Worm (Caenorhabditis elegans): Measurements from ENCODE around the gene srsx-13.
A peak's percentile ranks its signal among the peaks of the same experiment; 100 is the strongest.

The srsx-13 gene

DNA sequence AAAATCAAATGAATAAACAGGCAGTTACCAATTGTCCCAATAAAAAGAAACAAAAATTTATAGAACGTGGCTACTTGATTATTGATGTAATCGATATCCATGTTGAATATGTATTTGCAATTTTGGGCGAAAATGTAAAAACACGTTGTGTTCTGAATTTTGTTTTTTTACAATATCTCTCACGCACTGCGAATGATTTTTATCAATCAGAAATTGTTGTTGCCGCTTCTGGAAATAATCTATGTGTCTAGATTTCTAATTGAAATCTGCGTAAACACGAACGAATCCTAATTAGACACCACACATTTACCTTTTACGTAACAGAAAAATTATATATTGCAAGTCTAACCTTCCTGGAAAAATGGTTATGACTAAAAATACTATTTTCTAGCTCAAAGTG lies at the start of gene srsx-13:
Gene srsx-13 (minus strand): TSS at position 101 of the 400 bp plus-strand sequence.
- TF ChIP-seq ztf-4 (tag; optimal IDR thresholded peaks at IDR 0.05), result no peak
- TF ChIP-seq ztf-11 (tag; optimal IDR thresholded peaks at IDR 0.05), result no peak
- no peak for TF ChIP-seq ceh-82 (tag; optimal IDR thresholded peaks at IDR 0.05)
- no peak for TF ChIP-seq fkh-2 (tag; optimal IDR thresholded peaks at IDR 0.05)
- TF ChIP-seq fkh-10 (GFP tag; optimal IDR thresholded peaks at IDR 0.05), result no peak
- no peak for TF ChIP-seq nhr-28 (tag; optimal IDR thresholded peaks at IDR 0.05)
- TF ChIP-seq ama-1 (optimal IDR thresholded peaks at IDR 0.05), result no peak
- no peak for TF ChIP-seq ceh-16 (tag; optimal IDR thresholded peaks at IDR 0.05)
- no peak for TF ChIP-seq elt-1 (tag; optimal IDR thresholded peaks at IDR 0.05)
- no peak for TF ChIP-seq snpc-4 (tag; optimal IDR thresholded peaks at IDR 0.05)
- TF ChIP-seq jun-1 (tag; optimal IDR thresholded peaks at IDR 0.05), result no peak
- no peak for TF ChIP-seq nhr-237 (tag; optimal IDR thresholded peaks at IDR 0.05)
- TF ChIP-seq nhr-76 (tag; optimal IDR thresholded peaks at IDR 0.05), result no peak

DNA sequence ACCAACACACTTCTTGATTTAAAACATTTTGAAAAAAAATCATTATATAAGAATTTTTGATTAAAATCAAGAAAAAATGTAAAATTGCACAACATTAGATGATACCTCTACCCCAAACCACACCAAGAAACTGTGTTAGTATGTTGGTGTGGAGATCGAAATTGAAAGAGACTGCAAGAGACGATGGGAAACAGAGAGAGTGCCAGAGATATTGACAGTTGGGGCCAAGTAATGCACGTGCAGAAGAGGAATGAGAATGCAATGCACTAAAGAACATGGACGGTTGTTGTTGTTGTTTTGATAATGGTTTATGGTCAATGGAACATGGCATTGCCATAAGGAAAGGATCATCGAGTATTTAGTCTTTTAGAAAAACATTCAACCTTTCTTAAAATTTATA lies 49.2 kb upstream of the srsx-13 start:
- TF ChIP-seq snpc-4 (tag; optimal IDR thresholded peaks at IDR 0.05), result no peak
- TF ChIP-seq elt-3 (tag; optimal IDR thresholded peaks at IDR 0.05), result no peak
- peak; percentile 42 for TF ChIP-seq nhr-23 (tag; optimal IDR thresholded peaks at IDR 0.05)
- no peak for TF ChIP-seq ceh-82 (tag; optimal IDR thresholded peaks at IDR 0.05)
- no peak for TF ChIP-seq tbx-2 (tag; optimal IDR thresholded peaks at IDR 0.05)
- TF ChIP-seq nhr-12 (tag; optimal IDR thresholded peaks at IDR 0.05), result no peak
- peak; percentile 58 for TF ChIP-seq mml-1 (tag; optimal IDR thresholded peaks at IDR 0.05)
- no peak for TF ChIP-seq hmg-11 (tag; optimal IDR thresholded peaks at IDR 0.05)
- no peak for TF ChIP-seq fkh-2 (tag; optimal IDR thresholded peaks at IDR 0.05)
- TF ChIP-seq pha-4 (tag; optimal IDR thresholded peaks at IDR 0.05), result peak; percentile 11
- peak; percentile 0 for TF ChIP-seq lin-39 (tag; optimal IDR thresholded peaks at IDR 0.05)
- no peak for TF ChIP-seq egl-27 (tag; optimal IDR thresholded peaks at IDR 0.05)
- TF ChIP-seq elt-2 (tag; optimal IDR thresholded peaks at IDR 0.05), result peak; percentile 48
- no peak for TF ChIP-seq nhr-28 (tag; optimal IDR thresholded peaks at IDR 0.05)
- no peak for TF ChIP-seq skn-1 (tag; optimal IDR thresholded peaks at IDR 0.05)
- no peak for TF ChIP-seq ZK546.5 (tag; optimal IDR thresholded peaks at IDR 0.05)
- TF ChIP-seq eor-1 (tag; optimal IDR thresholded peaks at IDR 0.05), result no peak
- peak; percentile 41 for TF ChIP-seq pqm-1 (tag; optimal IDR thresholded peaks at IDR 0.05)
- no peak for TF ChIP-seq ztf-11 (tag; optimal IDR thresholded peaks at IDR 0.05)
- TF ChIP-seq unc-62 (GFP tag; optimal IDR thresholded peaks at IDR 0.05), result no peak
- peak; percentile 68 for TF ChIP-seq mdl-1 (tag; optimal IDR thresholded peaks at IDR 0.05)
- TF ChIP-seq R02D3.7 (tag; optimal IDR thresholded peaks at IDR 0.05), result no peak
- TF ChIP-seq nhr-43 (tag; optimal IDR thresholded peaks at IDR 0.05; ENCODE audit: poor library complexity, severe bottlenecking), result no peak
- TF ChIP-seq lin-15B (tag; optimal IDR thresholded peaks at IDR 0.05), result no peak
- no peak for TF ChIP-seq daf-12 (tag; optimal IDR thresholded peaks at IDR 0.05)

DNA sequence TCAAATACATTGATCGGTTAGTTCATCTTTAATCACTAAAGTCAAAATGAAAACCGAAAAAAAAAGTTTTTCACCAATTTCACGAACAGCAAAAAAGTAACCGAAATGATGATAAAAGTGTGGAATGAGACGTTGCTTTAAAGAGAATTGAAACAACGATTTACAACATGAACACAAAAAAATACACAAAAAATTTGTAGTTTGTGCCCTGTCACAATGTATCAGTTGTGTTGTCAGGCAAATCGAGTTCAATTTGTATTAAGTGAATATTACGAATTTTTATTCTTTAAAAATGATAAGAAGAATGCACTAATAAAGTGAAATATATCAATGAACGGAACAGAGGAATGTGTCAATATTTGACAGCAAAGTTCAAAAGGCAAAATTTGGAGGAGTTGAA lies 48.8 kb upstream of the srsx-13 start:
- TF ChIP-seq snpc-4 (tag; optimal IDR thresholded peaks at IDR 0.05), result no peak
- TF ChIP-seq zag-1 (tag; optimal IDR thresholded peaks at IDR 0.05), result no peak
- no peak for TF ChIP-seq nhr-11 (tag; optimal IDR thresholded peaks at IDR 0.05)
- TF ChIP-seq eor-1 (tag; optimal IDR thresholded peaks at IDR 0.05), result no peak
- TF ChIP-seq unc-62 (GFP tag; optimal IDR thresholded peaks at IDR 0.05), result no peak
- TF ChIP-seq egl-5 (tag; optimal IDR thresholded peaks at IDR 0.05), result no peak
- TF ChIP-seq lin-39 (tag; optimal IDR thresholded peaks at IDR 0.05), result no peak
- peak; percentile 66 for TF ChIP-seq elt-2 (tag; optimal IDR thresholded peaks at IDR 0.05)

DNA sequence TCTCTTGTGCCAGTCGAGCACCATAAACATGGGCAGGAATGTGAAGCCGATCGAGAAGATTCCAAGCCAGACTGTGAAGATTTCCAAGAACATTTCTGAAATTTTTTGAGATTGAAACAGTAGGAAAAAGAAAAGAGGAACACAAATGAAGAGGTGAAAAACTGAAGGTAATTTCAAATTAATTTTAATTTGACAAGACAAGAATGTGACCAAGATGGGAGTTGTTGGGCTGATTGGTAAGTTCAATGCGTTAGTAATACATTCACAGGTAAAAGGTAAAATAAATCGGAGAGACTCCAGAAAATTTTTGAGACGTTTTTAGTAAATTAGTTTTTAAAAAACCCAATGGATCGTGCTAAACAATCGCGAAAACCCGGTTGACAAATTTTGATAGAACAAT lies 47.7 kb upstream of the srsx-13 start, which contains the start of gene swt-7:
Gene swt-7 (minus strand): TSS at position 101 of the 400 bp plus-strand sequence.
- no peak for TF ChIP-seq elt-1 (tag; optimal IDR thresholded peaks at IDR 0.05)
- TF ChIP-seq fkh-10 (GFP tag; optimal IDR thresholded peaks at IDR 0.05), result no peak
- no peak for TF ChIP-seq fos-1 (tag; optimal IDR thresholded peaks at IDR 0.05)
- no peak for TF ChIP-seq mml-1 (tag; optimal IDR thresholded peaks at IDR 0.05)
- TF ChIP-seq ceh-16 (tag; optimal IDR thresholded peaks at IDR 0.05), result no peak
- no peak for TF ChIP-seq eor-1 (tag; optimal IDR thresholded peaks at IDR 0.05)
- no peak for TF ChIP-seq unc-39 (tag; optimal IDR thresholded peaks at IDR 0.05)
- TF ChIP-seq nhr-12 (tag; optimal IDR thresholded peaks at IDR 0.05), result no peak
- no peak for TF ChIP-seq nhr-67 (tag; optimal IDR thresholded peaks at IDR 0.05)
- TF ChIP-seq egl-5 (tag; optimal IDR thresholded peaks at IDR 0.05), result no peak
- TF ChIP-seq ztf-11 (tag; optimal IDR thresholded peaks at IDR 0.05), result no peak
- no peak for TF ChIP-seq mdl-1 (tag; optimal IDR thresholded peaks at IDR 0.05)
- no peak for TF ChIP-seq zag-1 (tag; optimal IDR thresholded peaks at IDR 0.05)
- no peak for TF ChIP-seq nhr-23 (tag; optimal IDR thresholded peaks at IDR 0.05)
- TF ChIP-seq nhr-77 (tag; optimal IDR thresholded peaks at IDR 0.05), result no peak
- no peak for TF ChIP-seq elt-3 (tag; optimal IDR thresholded peaks at IDR 0.05)

Data from whole organism, L3 larva.